Fruit fly (Drosophila melanogaster) whole organism, prepupa: Measurements from ENCODE around the gene nkt.

Experiments
- CG6854 ChIP-seq: fragments of 200-800 bp; sonication (Bioruptor generic); optimal IDR thresholded peaks from 2 replicates; lab custom pipeline; 2017; ENCODE audit warnings: missing biosample characterization, mild to moderate bottlenecking, missing genetic modification characterization
- Lpt ChIP-seq: fragments of 200-800 bp; sonication (Bioruptor generic); optimal IDR thresholded peaks from 3 replicates; lab custom pipeline; 2016; ENCODE audit warnings: missing biosample characterization, missing genetic modification characterization
- fd85E ChIP-seq: fragments of 200-800 bp; sonication (Bioruptor generic); optimal IDR thresholded peaks from 3 replicates; lab custom pipeline; 2016; ENCODE audit warnings: missing biosample characterization, missing genetic modification characterization

- TF ChIP-seq CG6854 (GFP tag; lab: Kevin White, UChicago), result no peak
- TF ChIP-seq fd85E (GFP tag; lab: Kevin White, UChicago), result no peak
- TF ChIP-seq Lpt (GFP tag; lab: Kevin White, UChicago), result no peak
Observed at dm6 chr3L:11199320-11199719, 1.8 kb upstream of the nkt start, which contains the start of gene CG7607.
